Worm (Caenorhabditis elegans): ENCODE measurements around the gene F25A2.1.

Gene F25A2.1

ce11 chrV:1151324-1151742, 28.0 kb upstream of the F25A2.1 start (continued):
- TF ChIP-seq R02D3.7 (tag; optimal IDR thresholded peaks at IDR 0.05), result peak; percentile 90
- TF ChIP-seq mdl-1 (tag; optimal IDR thresholded peaks at IDR 0.05), result peak; percentile 74

ce11 chrV:1151830-1152229, 27.5 kb upstream of the F25A2.1 start:
- TF ChIP-seq fos-1 (tag; optimal IDR thresholded peaks at IDR 0.05) (no peak), nhr-28 (tag; optimal IDR thresholded peaks at IDR 0.05) (no peak), ceh-9 (tag; optimal IDR thresholded peaks at IDR 0.05) (no peak), unc-62 (GFP tag; optimal IDR thresholded peaks at IDR 0.05) (no peak), elt-3 (tag; optimal IDR thresholded peaks at IDR 0.05) (no peak), nhr-12 (tag; optimal IDR thresholded peaks at IDR 0.05) (no peak), nhr-67 (tag; optimal IDR thresholded peaks at IDR 0.05) (no peak), fkh-2 (tag; optimal IDR thresholded peaks at IDR 0.05) (no peak), nhr-77 (tag; optimal IDR thresholded peaks at IDR 0.05) (no peak), R02D3.7 (tag; optimal IDR thresholded peaks at IDR 0.05) (no peak), tbx-2 (tag; optimal IDR thresholded peaks at IDR 0.05) (no peak), ceh-82 (tag; optimal IDR thresholded peaks at IDR 0.05) (no peak), pqm-1 (tag; optimal IDR thresholded peaks at IDR 0.05) (no peak), egl-27 (tag; optimal IDR thresholded peaks at IDR 0.05) (no peak), ztf-11 (tag; optimal IDR thresholded peaks at IDR 0.05) (no peak), sea-2 (GFP tag; optimal IDR thresholded peaks at IDR 0.05) (no peak), elt-1 (tag; optimal IDR thresholded peaks at IDR 0.05) (no peak), lsy-12 (tag; optimal IDR thresholded peaks at IDR 0.05) (no peak), unc-39 (tag; optimal IDR thresholded peaks at IDR 0.05) (no peak), aly-2 (tag; optimal IDR thresholded peaks at IDR 0.05) (no peak)

- no peak for TF ChIP-seq snpc-4 (tag; optimal IDR thresholded peaks at IDR 0.05)
- TF ChIP-seq ceh-9 (tag; optimal IDR thresholded peaks at IDR 0.05), result no peak
- TF ChIP-seq nfya-1 (tag; optimal IDR thresholded peaks at IDR 0.05; ENCODE audit: insufficient read depth), result no peak
- no peak for TF ChIP-seq skn-1 (tag; optimal IDR thresholded peaks at IDR 0.05)
- TF ChIP-seq ztf-11 (tag; optimal IDR thresholded peaks at IDR 0.05), result no peak
- TF ChIP-seq nhr-76 (tag; optimal IDR thresholded peaks at IDR 0.05), result no peak
- no peak for TF ChIP-seq lin-15B (tag; optimal IDR thresholded peaks at IDR 0.05)
- no peak for TF ChIP-seq elt-2 (tag; optimal IDR thresholded peaks at IDR 0.05)
Observed at ce11 chrV:1152736-1153135, 26.6 kb upstream of the F25A2.1 start.

ce11 chrV:1153387-1153786, 26.0 kb upstream of the F25A2.1 start:
- no peak for TF ChIP-seq R02D3.7 (tag; optimal IDR thresholded peaks at IDR 0.05)
- TF ChIP-seq lin-15B (tag; optimal IDR thresholded peaks at IDR 0.05), result no peak
- no peak for TF ChIP-seq nhr-12 (tag; optimal IDR thresholded peaks at IDR 0.05)
- no peak for TF ChIP-seq elt-2 (tag; optimal IDR thresholded peaks at IDR 0.05)
- no peak for TF ChIP-seq elt-3 (tag; optimal IDR thresholded peaks at IDR 0.05)
- no peak for TF ChIP-seq tbx-2 (tag; optimal IDR thresholded peaks at IDR 0.05)

ce11 chrV:1153925-1154324, 25.5 kb upstream of the F25A2.1 start:
- TF ChIP-seq nhr-12 (tag; optimal IDR thresholded peaks at IDR 0.05), result no peak
- no peak for TF ChIP-seq pha-4 (tag; optimal IDR thresholded peaks at IDR 0.05)
- TF ChIP-seq aly-2 (tag; optimal IDR thresholded peaks at IDR 0.05), result no peak
- peak; percentile 50 for TF ChIP-seq elt-2 (tag; optimal IDR thresholded peaks at IDR 0.05)
- no peak for TF ChIP-seq nhr-43 (tag; optimal IDR thresholded peaks at IDR 0.05; ENCODE audit: poor library complexity, severe bottlenecking)
- TF ChIP-seq mml-1 (tag; optimal IDR thresholded peaks at IDR 0.05), result no peak
- no peak for TF ChIP-seq ceh-28 (tag; optimal IDR thresholded peaks at IDR 0.05)
- TF ChIP-seq fos-1 (tag; optimal IDR thresholded peaks at IDR 0.05), result no peak
- no peak for TF ChIP-seq ZK546.5 (tag; optimal IDR thresholded peaks at IDR 0.05)
- TF ChIP-seq snpc-4 (tag; optimal IDR thresholded peaks at IDR 0.05), result peak; percentile 52
- no peak for TF ChIP-seq lsy-12 (tag; optimal IDR thresholded peaks at IDR 0.05)
- no peak for TF ChIP-seq ceh-16 (tag; optimal IDR thresholded peaks at IDR 0.05)
- peak; percentile 27 for TF ChIP-seq tbx-2 (tag; optimal IDR thresholded peaks at IDR 0.05)
- no peak for TF ChIP-seq ztf-4 (tag; optimal IDR thresholded peaks at IDR 0.05)
- no peak for TF ChIP-seq nhr-77 (tag; optimal IDR thresholded peaks at IDR 0.05)
- TF ChIP-seq pqm-1 (tag; optimal IDR thresholded peaks at IDR 0.05), result peak; percentile 14
- no peak for TF ChIP-seq hmg-11 (tag; optimal IDR thresholded peaks at IDR 0.05)
- peak; percentile 85 for TF ChIP-seq lin-39 (tag; optimal IDR thresholded peaks at IDR 0.05)
- peak; percentile 59 for TF ChIP-seq ama-1 (optimal IDR thresholded peaks at IDR 0.05)
- peak; percentile 14 for TF ChIP-seq egl-27 (tag; optimal IDR thresholded peaks at IDR 0.05)
- no peak for TF ChIP-seq egl-5 (tag; optimal IDR thresholded peaks at IDR 0.05)
- peak; percentile 78 for TF ChIP-seq nfya-1 (tag; optimal IDR thresholded peaks at IDR 0.05; ENCODE audit: insufficient read depth)
- TF ChIP-seq mdl-1 (tag; optimal IDR thresholded peaks at IDR 0.05), result peak; percentile 47
- TF ChIP-seq lin-15B (tag; optimal IDR thresholded peaks at IDR 0.05), result peak; percentile 35
